Worm (Caenorhabditis elegans) whole organism, midembryonic: ENCODE data around the gene ceh-81.
"Not testable (repeated sequence)": the region's sequence is repeated elsewhere in the genome, so short reads cannot be mapped to it uniquely, and the experiment has no call there.

Experiments used
- med-1 ChIP-seq: sonication (generic microtip); optimal IDR thresholded peaks from 2 replicates; lab custom pipeline; 2017; ENCODE audit warnings: missing genetic modification characterization, mild to moderate bottlenecking, missing compliant biosample characterization, antibody characterized with exemption, missing genetic modification reagents; ENCODE audit not compliant: insufficient read depth
- ztf-23 ChIP-seq: fragments of 200-800 bp; sonication (Bioruptor generic); IDR thresholded peaks from 2 replicates; pipeline ENCODE4 v1.3.6; 2022; ENCODE audit warnings: missing genetic modification reagents, missing genetic modification characterization, missing compliant biosample characterization
- ztf-29 ChIP-seq: fragments of 200-800 bp; sonication (Bioruptor generic); IDR thresholded peaks from 2 replicates; pipeline ENCODE4 v1.3.6; 2022; ENCODE audit warnings: missing genetic modification reagents, missing genetic modification characterization, missing compliant biosample characterization

DNA sequence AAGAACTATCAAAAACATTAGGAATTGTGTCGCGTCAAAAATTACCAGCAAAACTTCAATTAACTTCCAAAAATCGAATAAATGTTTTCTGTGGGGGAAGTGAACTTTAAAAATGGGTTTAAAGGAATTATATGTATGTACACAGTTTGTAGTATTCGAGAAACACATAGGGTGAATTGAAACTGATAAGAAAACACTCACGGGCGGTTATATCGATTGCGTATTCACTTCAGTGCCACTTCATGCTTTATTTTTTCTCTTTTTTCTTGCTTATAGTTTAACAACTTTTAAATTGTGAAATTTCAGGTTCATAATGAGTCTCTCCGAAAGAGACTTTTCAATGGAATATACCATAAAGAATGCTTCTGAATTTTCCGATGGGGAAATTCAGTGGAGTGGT is 45.0 kb downstream of the ceh-81 start, which contains the start of gene F36H5.14:
- not testable (repeated sequence) for TF ChIP-seq med-1 (GFP tag; lab: Kevin White, UChicago); ztf-29 (GFP tag; lab: Robert Waterston, UW); ztf-23 (GFP tag; lab: Robert Waterston, UW)
